Worm (Caenorhabditis elegans) whole organism, mixed stage, embryonic: Measurements from ENCODE around the gene Y6D1A.1.

Experiments
- ces-1 ChIP-seq: fragments of 150-350 bp; optimal IDR thresholded peaks from 2 replicates; lab custom pipeline; 2014; ENCODE audit warnings: missing biosample characterization, missing genetic modification reagents, missing genetic modification characterization
- lin-13 ChIP-seq: fragments of 150-350 bp; optimal IDR thresholded peaks from 2 replicates; lab custom pipeline; 2014; ENCODE audit warnings: missing biosample characterization, missing genetic modification characterization
- nhr-237 ChIP-seq: fragments of 150-350 bp; optimal IDR thresholded peaks from 2 replicates; lab custom pipeline; 2014; ENCODE audit warnings: missing biosample characterization, missing genetic modification characterization
- unc-62 ChIP-seq: fragments of 150-350 bp; optimal IDR thresholded peaks from 2 replicates; lab custom pipeline; 2014; ENCODE audit warnings: missing biosample characterization, missing genetic modification reagents, missing genetic modification characterization

DNA sequence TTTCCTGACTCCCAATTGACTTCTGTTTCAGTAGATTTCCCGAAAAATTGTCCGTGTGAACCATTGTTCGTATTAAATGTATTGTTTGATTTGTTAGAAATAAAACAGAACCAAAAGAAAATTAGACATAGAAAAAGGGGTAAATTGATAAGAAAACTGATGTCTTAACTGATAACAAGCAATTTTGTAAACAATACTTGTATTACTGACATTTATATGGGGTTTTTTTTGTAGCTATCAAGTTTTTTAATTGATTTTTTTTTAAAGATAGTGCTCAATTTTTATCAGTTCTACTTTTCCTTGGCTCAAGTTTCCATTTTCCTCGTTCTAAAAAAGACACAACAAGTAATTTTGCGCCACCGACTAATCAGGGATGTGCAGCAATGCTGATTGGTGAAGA lies 26.2 kb downstream of the Y6D1A.1 start:
- no peak for TF ChIP-seq ces-1 (GFP tag; lab: Kevin White, UChicago)
- TF ChIP-seq nhr-237 (tag; lab: Kevin White, UChicago) = no peak
- no peak for TF ChIP-seq unc-62 (GFP tag; lab: Kevin White, UChicago)
- TF ChIP-seq lin-13 (tag; lab: Kevin White, UChicago) = no peak
